Worm (Caenorhabditis elegans) whole organism, young adult: Measurements from ENCODE around the gene sra-9.

Source experiments
- ama-1 ChIP-seq, 3 experiments: fragments of 150-350 bp in 1 of 3; sonication (generic microtip) in 2 of 3; optimal IDR thresholded peaks; 2 replicates each; lab custom pipeline; 2014 to 2018; ENCODE audit warnings: missing biosample characterization in 2 of 3, missing genetic modification characterization in 2 of 3, missing genetic modification reagents in 2 of 3
- attf-3 ChIP-seq: fragments of 200-800 bp; sonication (Bioruptor generic); conservative IDR thresholded peaks from 2 replicates; pipeline ENCODE4 v1.3.6; 2022; ENCODE audit warnings: missing genetic modification reagents, missing genetic modification characterization, missing compliant biosample characterization

DNA sequence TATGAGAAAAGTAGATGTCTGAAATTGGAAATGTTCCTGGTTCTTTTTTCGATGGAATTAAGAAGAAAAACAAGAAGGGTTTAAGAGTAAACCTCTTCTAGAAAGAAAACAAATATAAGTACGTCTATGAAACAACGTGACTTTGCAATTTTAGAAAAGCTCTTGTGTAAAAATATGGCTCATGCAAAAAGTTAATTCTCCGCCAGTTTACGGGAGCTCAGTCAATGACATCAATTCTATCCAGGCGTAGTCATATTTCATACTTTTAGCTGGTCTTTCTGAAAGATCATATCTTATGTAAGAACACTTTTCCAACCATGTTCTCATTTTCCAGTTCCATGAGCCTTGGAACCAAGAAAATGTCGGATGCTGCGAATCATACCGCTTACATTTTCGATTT is 42.2 kb upstream of the sra-9 start:
- no peak for TF ChIP-seq ama-1 (optimal IDR thresholded peaks at IDR 0.05; lab: Kevin White, UChicago)
- TF ChIP-seq ama-1 (GFP tag; optimal IDR thresholded peaks at IDR 0.05; lab: Kevin White, UChicago) = no peak
- no peak for TF ChIP-seq attf-3 (GFP tag; lab: Robert Waterston, UW)
